Fruit fly (Drosophila melanogaster) whole organism, wandering third instar larva: Measurements from ENCODE around the gene Trf4-2.

ENCODE experiments used
- Abd-B ChIP-seq: fragments of >200 bp; optimal IDR thresholded peaks from 2 replicates; lab custom pipeline; 2017; ENCODE audit warnings: missing biosample characterization, missing genetic modification characterization
- CG32264 ChIP-seq: fragments of 200-800 bp; sonication (Bioruptor generic); optimal IDR thresholded peaks from 2 replicates; lab custom pipeline; 2016; ENCODE audit warnings: missing biosample characterization, missing genetic modification characterization
- CG9705 ChIP-seq: fragments of 200-800 bp; sonication (Bioruptor generic); optimal IDR thresholded peaks from 2 replicates; lab custom pipeline; 2018; ENCODE audit warnings: missing biosample characterization, mild to moderate bottlenecking, missing genetic modification characterization
- CrebA ChIP-seq: fragments of 200-800 bp; sonication (Bioruptor generic); optimal IDR thresholded peaks from 2 replicates; lab custom pipeline; 2016; ENCODE audit warnings: missing biosample characterization, mild to moderate bottlenecking, missing genetic modification characterization, borderline replicate concordance
- Dfd ChIP-seq: fragments of >200 bp; optimal IDR thresholded peaks from 2 replicates; lab custom pipeline; 2017; ENCODE audit warnings: missing biosample characterization, missing genetic modification characterization
- Dif ChIP-seq: fragments of 200-275, 200-300 bp; sonication (Bioruptor generic); optimal IDR thresholded peaks from 2 replicates; lab custom pipeline; 2018; ENCODE audit warnings: missing biosample characterization, missing genetic modification characterization; ENCODE audit not compliant: partially characterized antibody
- GATAd ChIP-seq: sonication (Bioruptor generic); optimal IDR thresholded peaks from 2 replicates; lab custom pipeline; 2016; ENCODE audit warnings: missing biosample characterization, missing genetic modification characterization
- HLH106 ChIP-seq: fragments of 200-800 bp; optimal IDR thresholded peaks from 3 replicates; lab custom pipeline; 2019; ENCODE audit warnings: missing biosample characterization, mild to moderate bottlenecking, missing genetic modification characterization, moderate library complexity
- Hnf4 ChIP-seq: fragments of 200-800 bp; sonication (Bioruptor generic); optimal IDR thresholded peaks from 2 replicates; lab custom pipeline; 2016; ENCODE audit warnings: missing biosample characterization, mild to moderate bottlenecking, missing genetic modification characterization
- Hr83 ChIP-seq: fragments of 200-300 bp; sonication (Bioruptor generic); optimal IDR thresholded peaks from 2 replicates; lab custom pipeline; 2016; ENCODE audit warnings: missing biosample characterization, mild to moderate bottlenecking, missing genetic modification characterization, moderate library complexity; ENCODE audit not compliant: poor library complexity, severe bottlenecking
- Jra ChIP-seq: sonication (Bioruptor generic); optimal IDR thresholded peaks from 2 replicates; lab custom pipeline; 2016; ENCODE audit warnings: missing biosample characterization, missing genetic modification characterization
- N ChIP-seq: fragments of >200 bp; optimal IDR thresholded peaks from 2 replicates; lab custom pipeline; 2018; ENCODE audit warnings: missing biosample characterization, missing external identifiers, missing genetic modification characterization
- OdsH ChIP-seq: fragments of 200-800 bp; sonication (Bioruptor generic); optimal IDR thresholded peaks from 2 replicates; lab custom pipeline; 2016; ENCODE audit warnings: missing biosample characterization, mild to moderate bottlenecking, missing genetic modification characterization
- Vsx2 ChIP-seq: fragments of 200-300, 225-300 bp; sonication (Bioruptor generic); optimal IDR thresholded peaks from 2 replicates; lab custom pipeline; 2018; ENCODE audit warnings: missing biosample characterization, missing genetic modification characterization; ENCODE audit not compliant: partially characterized antibody
- br ChIP-seq: fragments of 200-800 bp; sonication (Bioruptor generic); optimal IDR thresholded peaks from 2 replicates; lab custom pipeline; 2016; ENCODE audit warnings: missing biosample characterization, missing genetic modification characterization
- brk ChIP-seq: fragments of 200-800 bp; sonication (Bioruptor generic); optimal IDR thresholded peaks from 2 replicates; lab custom pipeline; 2016; ENCODE audit warnings: missing biosample characterization, mild to moderate bottlenecking, missing genetic modification characterization
- dl ChIP-seq, 2 experiments: fragments of 175-275, 200-275 bp in 1 of 2; fragments of 200-275 bp in 1 of 2; sonication (Bioruptor generic); optimal IDR thresholded peaks; lab custom pipeline; 2018; ENCODE audit warnings: mild to moderate bottlenecking in 2 of 2, missing biosample characterization in 2 of 2, missing genetic modification characterization in 2 of 2, moderate library complexity in 2 of 2; ENCODE audit not compliant: partially characterized antibody in 2 of 2, insufficient read depth in 1 of 2
- dmrt93B ChIP-seq: fragments of 200-800 bp; sonication (Bioruptor generic); optimal IDR thresholded peaks from 2 replicates; lab custom pipeline; 2018; ENCODE audit warnings: missing biosample characterization, mild to moderate bottlenecking, missing genetic modification characterization
- dsf ChIP-seq: sonication (Bioruptor generic); optimal IDR thresholded peaks from 2 replicates; lab custom pipeline; 2016; ENCODE audit warnings: missing biosample characterization, missing genetic modification characterization, borderline replicate concordance
- ey ChIP-seq: fragments of 200-800 bp; sonication (Bioruptor generic); optimal IDR thresholded peaks from 2 replicates; lab custom pipeline; 2016; ENCODE audit warnings: missing biosample characterization, missing genetic modification characterization
- fru ChIP-seq: fragments of 200-800 bp; sonication (Bioruptor generic); optimal IDR thresholded peaks from 3 replicates; lab custom pipeline; 2016; ENCODE audit warnings: missing biosample characterization, mild to moderate bottlenecking, missing genetic modification characterization
- jim ChIP-seq: fragments of 175-275, 200-325 bp; sonication (Bioruptor generic); optimal IDR thresholded peaks from 2 replicates; lab custom pipeline; 2016; ENCODE audit warnings: missing biosample characterization, mild to moderate bottlenecking, missing genetic modification characterization
- lola ChIP-seq: fragments of >200 bp; optimal IDR thresholded peaks from 2 replicates; lab custom pipeline; 2017; ENCODE audit warnings: missing biosample characterization, missing genetic modification characterization
- psq ChIP-seq: fragments of 200-800 bp; sonication (Bioruptor generic); optimal IDR thresholded peaks from 3 replicates; lab custom pipeline; 2017; ENCODE audit warnings: missing biosample characterization, mild to moderate bottlenecking, missing genetic modification characterization, moderate library complexity
- sage ChIP-seq: fragments of 200-800 bp; sonication (Bioruptor generic); optimal IDR thresholded peaks from 2 replicates; lab custom pipeline; 2016; ENCODE audit warnings: missing biosample characterization, mild to moderate bottlenecking, missing genetic modification characterization
- sv ChIP-seq: fragments of 200-800 bp; sonication (Bioruptor generic); optimal IDR thresholded peaks from 3 replicates; lab custom pipeline; 2016; ENCODE audit warnings: missing biosample characterization, missing genetic modification characterization
- tai ChIP-seq: sonication (Bioruptor generic); optimal IDR thresholded peaks from 2 replicates; lab custom pipeline; 2016; ENCODE audit warnings: missing biosample characterization, missing genetic modification characterization
- woc ChIP-seq: sonication (Bioruptor generic); optimal IDR thresholded peaks from 2 replicates; lab custom pipeline; 2016; ENCODE audit warnings: missing biosample characterization, mild to moderate bottlenecking, missing genetic modification characterization

Gene Trf4-2

dm6 chr3R:24893320-24893955 is 31.6 kb upstream of the Trf4-2 start (continued):
- TF ChIP-seq OdsH (peak; percentile 89), Dfd (GFP tag; lab: Kevin White, UChicago) (no peak), CG9705 (GFP tag; lab: Kevin White, UChicago) (peak; percentile 43), dmrt93B (GFP tag; lab: Kevin White, UChicago) (peak; percentile 66), Vsx2 (GFP tag; lab: Kevin White, UChicago) (peak; percentile 0), HLH106 (tag; lab: Kevin White, UChicago) (peak; percentile 91), CG32264 (no peak), tai (GFP tag; lab: Kevin White, UChicago) (no peak), fru (GFP tag; lab: Kevin White, UChicago) (peak; percentile 82), Abd-B (no peak), CrebA (GFP tag; lab: Kevin White, UChicago) (peak; percentile 9)

- TF ChIP-seq Hr83 (GFP tag; lab: Kevin White, UChicago) (no peak), Vsx2 (GFP tag; lab: Kevin White, UChicago) (peak; percentile 13), CrebA (GFP tag; lab: Kevin White, UChicago) (peak; percentile 33), Dif (GFP tag; lab: Kevin White, UChicago) (peak; percentile 74), dl (GFP tag; optimal IDR thresholded peaks at IDR 0.05; lab: Kevin White, UChicago; ENCODE audit: insufficient read depth in 1 of 2, partially characterized antibody in 2 of 2) (peak in 1 of 2 experiments; percentile 49), GATAd (GFP tag; lab: Kevin White, UChicago) (no peak)
Observed at dm6 chr3R:24894419-24895206, 30.4 kb upstream of the Trf4-2 start, which contains the start of the genes CG31121 and CG11069. TSS of gene CG31121 (minus strand) at chr3R:24894605. TSS of gene CG11069 (plus strand) at chr3R:24894742.

dm6 chr3R:24900816-24901215 is 24.2 kb upstream of the Trf4-2 start, which contains the start of gene CG10845:
TSS of gene CG10845 (plus strand) at chr3R:24901116.
- TF ChIP-seq Dif (GFP tag; lab: Kevin White, UChicago) (no peak), CG32264 (no peak), Jra (GFP tag; lab: Kevin White, UChicago) (no peak), Abd-B (no peak), brk (GFP tag; lab: Kevin White, UChicago) (no peak), psq (no peak), Hnf4 (GFP tag; lab: Kevin White, UChicago) (no peak), lola (GFP tag; lab: Kevin White, UChicago) (no peak), dsf (GFP tag; lab: Kevin White, UChicago) (no peak), ey (GFP tag; lab: Kevin White, UChicago) (no peak), dl (GFP tag; optimal IDR thresholded peaks at IDR 0.05; lab: Kevin White, UChicago; ENCODE audit: insufficient read depth in 1 of 2, partially characterized antibody in 2 of 2) (no peak), sv (GFP tag; lab: Kevin White, UChicago) (no peak), jim (no peak), CG9705 (GFP tag; lab: Kevin White, UChicago) (no peak), Vsx2 (GFP tag; lab: Kevin White, UChicago) (no peak), br (GFP tag; lab: Kevin White, UChicago) (no peak), woc (GFP tag; lab: Kevin White, UChicago) (no peak), Hr83 (GFP tag; lab: Kevin White, UChicago) (no peak), dmrt93B (GFP tag; lab: Kevin White, UChicago) (no peak), sage (GFP tag; lab: Kevin White, UChicago) (no peak)

dm6 chr3R:24905959-24906634 is 18.9 kb upstream of the Trf4-2 start, which contains the start of gene CG13643:
TSS of gene CG13643 (minus strand) at chr3R:24906004.
- TF ChIP-seq sv (GFP tag; lab: Kevin White, UChicago) (no peak), N (GFP tag; lab: Kevin White, UChicago) (no peak)
